Worm (Caenorhabditis elegans) whole organism, L1 larva: Measurements from ENCODE around the gene F57A8.1.

Experiments
- dpl-1 ChIP-seq, 3 experiments: fragments of 150-350 bp in 2 of 3; sonication (generic microtip) in 1 of 3; optimal IDR thresholded peaks; 2 replicates each; lab custom pipeline; 2014 to 2017; ENCODE audit warnings: missing biosample characterization in 3 of 3, missing genetic modification characterization in 3 of 3, missing genetic modification reagents in 3 of 3
- egl-27 ChIP-seq, 2 experiments: fragments of 150-350 bp in 1 of 2; sonication (generic microtip); optimal IDR thresholded peaks; 3 replicates each; lab custom pipeline; 2017 to 2018; ENCODE audit warnings: missing biosample characterization in 2 of 2, missing genetic modification characterization in 2 of 2, missing genetic modification reagents in 2 of 2
- elt-3 ChIP-seq, 6 experiments: fragments of 150-350 bp in 1 of 6; sonication (generic microtip); optimal IDR thresholded peaks; 2 replicates each; lab custom pipeline; 2017 to 2018; ENCODE audit warnings: missing biosample characterization in 6 of 6, missing genetic modification characterization in 6 of 6, inconsistent platforms in 1 of 6
- ets-5 ChIP-seq: fragments of 200-800 bp; sonication (Bioruptor generic); IDR thresholded peaks from 2 replicates; pipeline ENCODE4 v1.3.6; 2022; ENCODE audit warnings: missing genetic modification characterization, missing compliant biosample characterization
- fos-1 ChIP-seq: fragments of 150-350 bp; optimal IDR thresholded peaks from 2 replicates; lab custom pipeline; 2014; ENCODE audit warnings: missing biosample characterization, missing genetic modification characterization
- isw-1 ChIP-seq: fragments of 200-800 bp; sonication (Bioruptor generic); IDR thresholded peaks from 2 replicates; pipeline ENCODE4 v1.3.6; 2022; ENCODE audit warnings: missing genetic modification characterization, missing compliant biosample characterization
- lin-15B ChIP-seq: fragments of 150-350 bp; sonication (generic microtip); optimal IDR thresholded peaks from 3 replicates; lab custom pipeline; 2014; ENCODE audit warnings: missing biosample characterization, missing genetic modification characterization
- lsy-2 ChIP-seq, 2 experiments: fragments of 150-350 bp; optimal IDR thresholded peaks; 2 replicates each; lab custom pipeline; 2014; ENCODE audit warnings: missing biosample characterization in 2 of 2, missing genetic modification characterization in 2 of 2
- mep-1 ChIP-seq: fragments of 150-350 bp; optimal IDR thresholded peaks from 2 replicates; lab custom pipeline; 2014; ENCODE audit warnings: missing biosample characterization, missing genetic modification characterization
- nhr-20 ChIP-seq: sonication (generic microtip); optimal IDR thresholded peaks from 2 replicates; lab custom pipeline; 2016; ENCODE audit warnings: mild to moderate bottlenecking, missing genetic modification characterization, missing compliant biosample characterization
- nhr-47 ChIP-seq: sonication (generic microtip); optimal IDR thresholded peaks from 2 replicates; lab custom pipeline; 2016; ENCODE audit warnings: mild to moderate bottlenecking, missing genetic modification characterization, moderate library complexity, missing compliant biosample characterization
- nhr-76 ChIP-seq: sonication (generic microtip); optimal IDR thresholded peaks from 2 replicates; lab custom pipeline; 2017; ENCODE audit warnings: missing biosample characterization, missing genetic modification characterization
- skn-1 ChIP-seq: fragments of 150-350 bp; optimal IDR thresholded peaks from 2 replicates; lab custom pipeline; 2014; ENCODE audit warnings: missing biosample characterization, missing genetic modification characterization
- tbx-2 ChIP-seq: sonication (generic microtip); optimal IDR thresholded peaks from 2 replicates; lab custom pipeline; 2016; ENCODE audit warnings: missing genetic modification characterization, missing compliant biosample characterization

DNA sequence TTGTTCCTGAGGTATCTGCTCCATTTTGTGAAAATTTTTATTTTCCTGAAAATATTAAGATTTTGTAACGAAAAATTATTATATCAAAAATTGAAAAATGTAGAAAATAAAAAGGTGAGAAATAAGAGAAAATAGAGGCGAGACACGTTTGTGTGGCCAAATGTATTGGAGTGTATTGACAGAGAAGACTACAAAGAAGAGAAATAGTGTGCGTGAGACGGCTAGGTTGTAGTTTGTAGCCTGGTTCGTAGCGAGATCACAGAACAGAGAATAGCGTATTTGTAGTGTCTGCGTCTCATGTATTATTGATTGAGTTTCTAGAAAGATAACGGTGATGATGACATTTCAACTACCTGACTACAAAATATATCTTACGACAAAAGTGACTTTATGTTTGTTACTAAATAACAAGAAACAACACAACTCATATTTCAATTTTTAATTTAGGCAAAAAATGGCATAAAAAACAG lies 46.9 kb downstream of the F57A8.1 start, which contains the start of gene nhr-12:
- TF ChIP-seq mep-1 (tag; lab: Kevin White, UChicago) (no peak), tbx-2 (tag; lab: Kevin White, UChicago) (no peak), nhr-47 (tag; lab: Kevin White, UChicago) (no peak), nhr-20 (tag; lab: Kevin White, UChicago) (peak; percentile 59), lin-15B (tag; lab: Kevin White, UChicago) (no peak), ets-5 (no peak), nhr-76 (tag; lab: Kevin White, UChicago) (no peak), lsy-2 (tag; optimal IDR thresholded peaks at IDR 0.05; lab: Kevin White, UChicago) (no peak), elt-3 (tag; optimal IDR thresholded peaks at IDR 0.05; lab: Kevin White, UChicago) (no peak), isw-1 (GFP tag; lab: Robert Waterston, UW) (no peak), skn-1 (tag; lab: Kevin White, UChicago) (no peak), dpl-1 (GFP tag; optimal IDR thresholded peaks at IDR 0.05; lab: Kevin White, UChicago) (no peak), egl-27 (tag; optimal IDR thresholded peaks at IDR 0.05; lab: Kevin White, UChicago) (no peak), fos-1 (tag; lab: Kevin White, UChicago) (no peak)
